Worm (Caenorhabditis elegans) whole organism, early embryonic: Measurements from ENCODE around the gene dmsr-14.

Source experiments
- ama-1 ChIP-seq: fragments of 150-350 bp; optimal IDR thresholded peaks from 2 replicates; lab custom pipeline; 2014
- ets-7 ChIP-seq: sonication (generic microtip); optimal IDR thresholded peaks from 2 replicates; lab custom pipeline; 2016; ENCODE audit warnings: missing genotype, missing genetic modification characterization, missing compliant biosample characterization
- hmbx-1 ChIP-seq: sonication (generic microtip); optimal IDR thresholded peaks from 2 replicates; lab custom pipeline; 2016; ENCODE audit warnings: mild to moderate bottlenecking, missing genetic modification characterization, missing compliant biosample characterization
- hmg-4 ChIP-seq: fragments of 200-800 bp; sonication (Bioruptor generic); optimal IDR thresholded peaks from 2 replicates; lab custom pipeline; 2018; ENCODE audit warnings: mild to moderate bottlenecking, missing genetic modification characterization, missing compliant biosample characterization
- scrt-1 ChIP-seq: fragments of 200-800 bp; sonication (Bioruptor generic); IDR thresholded peaks from 2 replicates; pipeline ENCODE4 v1.3.6; 2022; ENCODE audit warnings: missing genetic modification characterization, missing compliant biosample characterization
- sea-1 ChIP-seq: fragments of 200-800 bp; sonication (Bioruptor generic); conservative IDR thresholded peaks from 2 replicates; pipeline ENCODE4 v1.3.6; 2022; ENCODE audit warnings: missing genetic modification characterization, missing compliant biosample characterization
- tbx-11 ChIP-seq: fragments of 200-800 bp; sonication (Bioruptor generic); IDR thresholded peaks from 2 replicates; pipeline ENCODE4 v1.3.6; 2022; ENCODE audit warnings: missing genetic modification characterization, missing compliant biosample characterization
- tra-4 ChIP-seq: sonication (generic microtip); optimal IDR thresholded peaks from 2 replicates; lab custom pipeline; 2017; ENCODE audit warnings: missing genetic modification characterization, missing compliant biosample characterization

DNA sequence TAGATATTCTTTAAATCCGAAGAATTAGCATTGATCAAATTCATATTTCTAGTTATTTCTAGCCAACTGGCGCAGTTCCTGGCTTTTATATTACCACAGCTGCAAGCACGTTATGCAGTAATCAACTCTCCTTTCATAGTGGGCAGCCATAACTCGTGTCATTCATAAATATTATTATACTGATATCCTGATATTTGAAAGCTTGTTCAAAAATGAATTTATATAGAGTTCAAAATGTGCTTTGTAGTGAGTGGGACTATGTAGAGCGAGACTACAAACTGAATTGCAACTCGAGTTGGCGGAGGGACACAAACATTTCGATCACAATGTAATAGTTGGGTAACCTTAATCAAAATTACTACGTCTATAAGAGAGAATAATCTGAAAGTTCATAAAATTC lies 45.4 kb downstream of the dmsr-14 start, which contains the start of gene srh-30:
- no peak for TF ChIP-seq ets-7
- no peak for TF ChIP-seq hmbx-1 (tag; lab: Kevin White, UChicago)
- no peak for TF ChIP-seq ama-1 (lab: Kevin White, UChicago)
- no peak for TF ChIP-seq scrt-1 (GFP tag; lab: Robert Waterston, UW)
- no peak for TF ChIP-seq hmg-4
- TF ChIP-seq tbx-11 (GFP tag; lab: Robert Waterston, UW) = no peak
- TF ChIP-seq sea-1 (GFP tag; lab: Robert Waterston, UW) = no peak
- TF ChIP-seq tra-4 (tag; lab: Kevin White, UChicago) = no peak
